Worm (Caenorhabditis elegans) whole organism, L4/young adult: ENCODE results near the gene hlh-19.

ENCODE experiments used
- W03F9.2 ChIP-seq: fragments of 150-350 bp; optimal IDR thresholded peaks from 2 replicates; lab custom pipeline; 2014; ENCODE audit warnings: missing biosample characterization, missing genetic modification characterization
- dao-5 ChIP-seq: sonication (generic microtip); optimal IDR thresholded peaks from 2 replicates; lab custom pipeline; 2016; ENCODE audit warnings: missing genotype, missing genetic modification characterization, moderate library complexity, missing compliant biosample characterization
- him-1 ChIP-seq: sonication (generic microtip); optimal IDR thresholded peaks from 2 replicates; lab custom pipeline; 2016; ENCODE audit warnings: missing genotype, missing genetic modification reagents, missing genetic modification characterization, missing compliant biosample characterization

DNA sequence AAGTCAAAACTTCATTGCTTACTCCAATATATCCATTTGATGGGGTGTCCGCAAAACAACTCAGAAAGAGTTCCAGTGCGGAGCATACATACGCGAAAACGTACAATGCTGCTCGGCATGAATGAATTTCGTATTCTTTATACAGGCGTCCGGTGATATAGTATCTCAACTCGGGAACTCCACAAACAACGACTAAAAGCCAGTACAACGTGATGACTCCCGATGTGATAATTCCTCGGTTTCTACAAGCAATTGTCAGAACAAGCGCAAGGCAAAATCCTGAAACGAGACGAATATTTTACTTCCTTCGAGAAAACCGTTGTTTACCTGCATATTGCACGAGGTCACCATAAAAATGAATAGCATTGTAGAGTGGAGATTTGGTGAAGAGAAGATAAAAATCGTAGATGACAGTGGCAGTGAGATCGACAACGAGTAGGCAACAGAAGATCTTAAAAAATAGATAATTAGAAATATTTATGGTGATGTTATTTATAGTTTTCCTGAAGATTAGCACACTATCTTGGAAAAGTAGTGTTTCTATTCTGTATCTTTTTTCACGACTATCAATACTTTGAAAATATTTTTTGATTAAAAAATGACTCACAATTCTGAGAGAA, 28.6 kb upstream of the hlh-19 start:
- TF ChIP-seq him-1 (no peak), W03F9.2 (tag; lab: Kevin White, UChicago) (no peak), dao-5 (tag; lab: Kevin White, UChicago) (no peak)
